Worm (Caenorhabditis elegans): ENCODE measurements around the gene ifbp-1.

ce11 chrV:13360254-13360653, 19.8 kb downstream of the ifbp-1 start, which contains the start of gene F32H5.4:
- no peak for TF ChIP-seq F13H6.1 (tag; optimal IDR thresholded peaks at IDR 0.05)
- no peak for TF ChIP-seq fkh-10 (GFP tag; optimal IDR thresholded peaks at IDR 0.05)
- TF ChIP-seq dmd-4 (tag; optimal IDR thresholded peaks at IDR 0.05; ENCODE audit: borderline replicate concordance): no peak
- TF ChIP-seq ceh-31 (tag; optimal IDR thresholded peaks at IDR 0.05): no peak
- no peak for TF ChIP-seq npax-4 (tag; optimal IDR thresholded peaks at IDR 0.05)
- no peak for TF ChIP-seq pha-4 (tag; optimal IDR thresholded peaks at IDR 0.05)
- TF ChIP-seq ztf-16 (tag; optimal IDR thresholded peaks at IDR 0.05): no peak
- no peak for TF ChIP-seq ceh-34 (tag; optimal IDR thresholded peaks at IDR 0.05)
- TF ChIP-seq zip-5 (tag; optimal IDR thresholded peaks at IDR 0.05): no peak
- no peak for TF ChIP-seq elt-4 (tag; optimal IDR thresholded peaks at IDR 0.05)
- TF ChIP-seq ama-1 (optimal IDR thresholded peaks at IDR 0.05): no peak
- TF ChIP-seq lim-6 (tag; optimal IDR thresholded peaks at IDR 0.05): no peak
- no peak for TF ChIP-seq lin-11 (tag; optimal IDR thresholded peaks at IDR 0.05)
- no peak for TF ChIP-seq elt-2 (tag; optimal IDR thresholded peaks at IDR 0.05)
